Worm (Caenorhabditis elegans): ENCODE measurements around the gene phyh-1.

phyh-1 gene

DNA sequence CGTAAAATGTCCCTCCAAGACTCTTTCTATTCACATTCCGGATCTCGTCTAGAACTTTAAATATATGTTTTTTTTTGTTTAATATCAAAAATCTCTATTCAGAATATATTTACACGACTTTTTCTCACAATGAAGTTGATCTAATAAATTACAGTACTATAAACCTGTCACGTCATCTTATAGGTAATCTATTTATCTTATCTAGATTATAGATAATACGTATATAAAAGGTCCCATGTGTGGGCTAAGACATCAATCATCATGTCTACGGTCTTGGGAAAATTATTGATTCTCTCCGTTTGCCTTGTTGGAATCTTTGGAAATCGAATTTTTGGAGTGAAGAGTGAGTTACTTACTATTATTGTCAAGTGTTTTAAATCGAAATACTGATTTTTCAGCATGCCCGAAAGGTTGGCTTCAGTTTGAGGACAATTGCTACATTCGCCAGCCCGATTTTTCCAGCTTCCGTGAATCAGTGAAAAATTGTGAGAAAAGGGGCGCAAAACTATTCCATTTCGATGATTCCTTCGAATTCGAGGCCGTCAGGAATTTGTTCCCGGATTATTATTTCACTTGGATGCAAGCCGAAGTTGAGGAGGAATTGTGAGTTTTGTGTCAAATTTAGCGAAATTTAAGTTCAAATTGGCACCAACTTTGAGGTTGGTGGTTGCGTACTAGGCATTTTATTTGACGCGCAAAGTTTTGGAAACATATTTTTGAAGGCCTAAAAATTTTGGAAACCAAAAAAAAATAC lies 17.7 kb upstream of the phyh-1 start, which contains the start of gene clec-196:
Gene clec-196, plus strand, starts transcription at position 252 of the 754 bp plus-strand sequence.
- TF ChIP-seq vab-15 (tag; optimal IDR thresholded peaks at IDR 0.05) (no peak), ztf-4 (tag; optimal IDR thresholded peaks at IDR 0.05) (no peak), alr-1 (tag; optimal IDR thresholded peaks at IDR 0.05; ENCODE audit: borderline replicate concordance) (no peak), lin-35 (GFP tag; optimal IDR thresholded peaks at IDR 0.05) (peak; percentile 5 to 77), lsy-2 (tag; optimal IDR thresholded peaks at IDR 0.05) (peak in 1 of 2 experiments; percentile 9), ceh-90 (tag; optimal IDR thresholded peaks at IDR 0.05) (no peak), ceh-88 (GFP tag; IDR thresholded peaks at IDR 0.05) (0 out of 2 replicates have a peak, but pooled peaks have one; percentile 14), unc-86 (tag; optimal IDR thresholded peaks at IDR 0.05) (no peak), elt-3 (tag; optimal IDR thresholded peaks at IDR 0.05) (no peak), fkh-4 (tag; optimal IDR thresholded peaks at IDR 0.05; ENCODE audit: borderline replicate concordance) (no peak), efl-1 (optimal IDR thresholded peaks at IDR 0.05) (peak in 1 of 2 experiments; percentile 67), efl-1 (GFP tag; optimal IDR thresholded peaks at IDR 0.05 in 1 of 2) (peak; percentile 76 to 96), mef-2 (tag; optimal IDR thresholded peaks at IDR 0.05) (peak; percentile 17), grh-1 (GFP tag; IDR thresholded peaks at IDR 0.05) (peak; percentile 23; the same call in 1 of the 2 replicates), lin-15B (tag; optimal IDR thresholded peaks at IDR 0.05) (peak; percentile 3), nhr-237 (tag; optimal IDR thresholded peaks at IDR 0.05) (no peak), nhr-84 (tag; optimal IDR thresholded peaks at IDR 0.05) (no peak), Y116A8C.19 (tag; optimal IDR thresholded peaks at IDR 0.05; ENCODE audit: borderline replicate concordance) (no peak), skn-1 (tag; optimal IDR thresholded peaks at IDR 0.05) (no peak), C16A3.4 (tag; optimal IDR thresholded peaks at IDR 0.05) (peak; percentile 1), lin-39 (tag; optimal IDR thresholded peaks at IDR 0.05) (no peak), swsn-7 (tag; optimal IDR thresholded peaks at IDR 0.05) (peak; percentile 14), jun-1 (tag; optimal IDR thresholded peaks at IDR 0.05) (no peak), F16B12.6 (tag; optimal IDR thresholded peaks at IDR 0.05) (peak; percentile 72), isw-1 (GFP tag; IDR thresholded peaks at IDR 0.05) (no peak), dpl-1 (GFP tag; optimal IDR thresholded peaks at IDR 0.05) (peak; percentile 44 to 71 (median 46)), fkh-8 (tag; optimal IDR thresholded peaks at IDR 0.05) (no peak), snpc-4 (tag; optimal IDR thresholded peaks at IDR 0.05) (no peak), nhr-90 (tag; optimal IDR thresholded peaks at IDR 0.05; ENCODE audit: poor library complexity) (no peak)

DNA sequence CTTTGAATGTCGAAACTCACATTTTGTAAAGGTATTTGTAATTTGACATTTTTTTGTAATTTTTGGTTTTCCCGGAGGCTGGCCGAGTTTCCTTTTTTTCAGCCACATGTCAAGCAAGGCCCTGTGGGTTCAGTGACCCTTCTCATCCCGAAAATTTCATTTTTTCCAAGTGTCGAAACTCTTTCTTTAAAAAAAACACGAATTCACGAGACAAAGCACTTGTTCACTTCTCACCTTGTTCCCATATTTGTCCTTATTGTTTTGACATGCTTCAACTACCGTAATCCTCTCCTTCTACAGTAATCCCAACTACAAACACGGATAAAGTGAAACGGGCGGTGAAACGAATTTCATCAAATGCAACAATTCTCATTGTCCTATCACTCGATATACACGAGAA lies 16.1 kb upstream of the phyh-1 start, which contains the start of gene lhfp-4:
Gene lhfp-4, plus strand, starts transcription at position 301 of the 400 bp plus-strand sequence.
- no peak for TF ChIP-seq efl-1 (optimal IDR thresholded peaks at IDR 0.05)
- peak in 1 of 2 experiments; percentile 22 for TF ChIP-seq efl-1 (GFP tag; optimal IDR thresholded peaks at IDR 0.05 in 1 of 2)
- TF ChIP-seq unc-62 (GFP tag; optimal IDR thresholded peaks at IDR 0.05), result no peak

DNA sequence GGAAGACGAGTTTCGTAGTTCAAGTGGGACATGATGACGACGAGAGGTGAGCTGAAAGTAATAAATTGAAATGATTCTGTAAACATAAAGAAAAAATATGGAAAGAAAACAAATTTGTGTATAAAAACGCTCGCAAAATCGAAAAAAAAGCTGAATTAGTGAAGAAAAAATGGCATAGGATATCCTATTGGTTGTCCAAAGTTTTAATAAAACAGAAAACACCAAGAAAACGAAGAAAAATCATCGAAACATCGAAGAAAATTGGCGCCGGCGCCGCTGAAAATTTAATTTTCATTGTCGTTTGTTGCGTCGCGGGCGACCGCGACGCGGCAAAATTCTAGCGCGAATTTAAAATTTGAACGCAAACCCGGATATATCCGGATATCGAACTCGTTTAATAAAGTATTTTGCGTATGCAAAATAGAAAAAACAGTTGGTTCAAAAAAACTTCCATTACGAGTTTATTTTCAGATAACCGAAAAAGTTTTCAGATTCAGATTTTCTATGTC lies 14.4 kb upstream of the phyh-1 start, which contains the start of gene gln-5:
Gene gln-5, minus strand, starts transcription at position 51 of the 509 bp plus-strand sequence.
- no peak for TF ChIP-seq pag-3 (tag; optimal IDR thresholded peaks at IDR 0.05; ENCODE audit: borderline replicate concordance, insufficient read depth)
- TF ChIP-seq nhr-76 (tag; optimal IDR thresholded peaks at IDR 0.05), result no peak
- no peak for TF ChIP-seq lin-35 (GFP tag; optimal IDR thresholded peaks at IDR 0.05)
- no peak for TF ChIP-seq ceh-88 (GFP tag; IDR thresholded peaks at IDR 0.05)
- TF ChIP-seq pax-3 (tag; optimal IDR thresholded peaks at IDR 0.05), result no peak
- TF ChIP-seq unc-130 (tag; optimal IDR thresholded peaks at IDR 0.05), result no peak
- peak in 1 of 2 experiments; percentile 29 for TF ChIP-seq efl-1 (optimal IDR thresholded peaks at IDR 0.05)
- peak in 1 of 2 experiments; percentile 31 for TF ChIP-seq efl-1 (GFP tag; optimal IDR thresholded peaks at IDR 0.05 in 1 of 2)

- TF ChIP-seq aha-1 (tag; optimal IDR thresholded peaks at IDR 0.05) (no peak), blmp-1 (tag; optimal IDR thresholded peaks at IDR 0.05) (peak; percentile 12), jun-1 (tag; optimal IDR thresholded peaks at IDR 0.05) (no peak), snu-23 (GFP tag; optimal IDR thresholded peaks at IDR 0.05) (no peak)
These were observed 10.5 kb upstream of the phyh-1 start for ce11 chrIV:17269702-17270101.

Measured in whole organism, L1 larva.